Fruit fly (Drosophila melanogaster) whole organism: ENCODE data around the gene CG42831.

Experiments used
- CG8478 ChIP-seq: fragments of >200 bp; optimal IDR thresholded peaks from 2 replicates; lab custom pipeline; 2018; ENCODE audit warnings: inconsistent platforms
- pan ChIP-seq: fragments of >200 bp; optimal IDR thresholded peaks from 2 replicates; lab custom pipeline; 2017

DNA sequence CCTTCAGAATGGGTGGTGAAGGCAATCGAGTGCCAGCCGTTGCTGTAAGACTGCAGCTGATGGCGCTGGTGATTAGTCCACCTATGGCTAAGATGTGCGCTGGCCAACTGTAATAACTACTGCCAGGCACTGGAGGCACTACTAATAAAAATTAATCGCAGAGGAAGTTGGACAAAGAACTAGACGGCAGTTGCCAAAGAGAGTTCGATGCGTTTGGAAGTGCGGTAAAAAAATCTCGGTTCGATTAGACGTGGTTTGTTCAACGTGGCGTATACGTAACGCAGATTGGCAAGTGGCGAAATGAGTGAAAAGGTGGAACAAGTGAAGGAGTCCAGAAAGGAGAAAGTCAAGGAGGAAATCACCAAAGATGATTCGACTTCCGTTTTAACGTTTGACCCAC lies 20.6 kb downstream of the CG42831 start, which contains the start of gene tna:
- no peak for TF ChIP-seq CG8478 (lab: Kevin White, UChicago)
- no peak for TF ChIP-seq pan (lab: Kevin White, UChicago)
